Fruit fly (Drosophila melanogaster) whole organism: Measurements from ENCODE around the gene sp3.

Source experiments
- CG8478 ChIP-seq: fragments of >200 bp; optimal IDR thresholded peaks from 2 replicates; lab custom pipeline; 2018; ENCODE audit warnings: inconsistent platforms
- Dll ChIP-seq: fragments of >200 bp; optimal IDR thresholded peaks from 2 replicates; lab custom pipeline; 2017
- EcR ChIP-seq, 2 experiments: fragments of >200 bp; optimal IDR thresholded peaks; 2 replicates each; lab custom pipeline; 2017; ENCODE audit warnings: missing biosample characterization in 2 of 2, missing genetic modification characterization in 2 of 2, missing genetic modification reagents in 2 of 2
- pan ChIP-seq: fragments of >200 bp; optimal IDR thresholded peaks from 2 replicates; lab custom pipeline; 2017
- psq ChIP-seq: fragments of >200 bp; optimal IDR thresholded peaks from 2 replicates; lab custom pipeline; 2017
- usp ChIP-seq: fragments of >200 bp; optimal IDR thresholded peaks from 2 replicates; lab custom pipeline; 2017; ENCODE audit warnings: missing biosample characterization, missing genetic modification characterization, mixed read lengths

dm6 chr3R:21521780-21522179, 1.1 kb downstream of the sp3 start:
- TF ChIP-seq psq (lab: Kevin White, UChicago) (no peak), pan (no peak), CG8478 (lab: Kevin White, UChicago) (no peak), usp (GFP tag; lab: Kevin White, UChicago) (no peak), EcR (GFP tag; optimal IDR thresholded peaks at IDR 0.05; lab: Kevin White, UChicago) (no peak), Dll (no peak)
